Worm (Caenorhabditis elegans) whole organism, L4 larva: Measurements from ENCODE around the gene lec-6.

Source experiments
- R02D3.7 ChIP-seq: fragments of 150-350 bp; sonication (generic microtip); optimal IDR thresholded peaks from 3 replicates; lab custom pipeline; 2014; ENCODE audit warnings: missing biosample characterization, missing genetic modification characterization
- T26A8.4 ChIP-seq: fragments of 200-800 bp; sonication (Bioruptor generic); IDR thresholded peaks from 2 replicates; pipeline ENCODE4 v1.3.6; 2022; ENCODE audit warnings: missing genetic modification characterization, missing compliant biosample characterization
- ZK546.5 ChIP-seq, 2 experiments: sonication (generic microtip); optimal IDR thresholded peaks; 2 replicates each; lab custom pipeline; 2017; ENCODE audit warnings: missing biosample characterization in 2 of 2, missing genetic modification characterization in 2 of 2
- aly-2 ChIP-seq: sonication (generic microtip); optimal IDR thresholded peaks from 2 replicates; lab custom pipeline; 2018; ENCODE audit warnings: missing biosample characterization, missing genetic modification characterization
- attf-4 ChIP-seq: sonication (generic microtip); optimal IDR thresholded peaks from 3 replicates; lab custom pipeline; 2017; ENCODE audit warnings: missing biosample characterization, missing genetic modification characterization
- ceh-28 ChIP-seq: fragments of 150-350 bp; optimal IDR thresholded peaks from 2 replicates; lab custom pipeline; 2014; ENCODE audit warnings: missing biosample characterization, missing genetic modification reagents, missing genetic modification characterization
- ceh-32 ChIP-seq: sonication (generic microtip); optimal IDR thresholded peaks from 2 replicates; lab custom pipeline; 2016; ENCODE audit warnings: mild to moderate bottlenecking, missing genetic modification characterization, missing compliant biosample characterization; ENCODE audit not compliant: poor library complexity
- ceh-62 ChIP-seq: sonication (generic microtip); optimal IDR thresholded peaks from 2 replicates; lab custom pipeline; 2017; ENCODE audit warnings: missing biosample characterization, missing genetic modification characterization
- daf-16 ChIP-seq, 3 experiments: sonication (generic microtip); optimal IDR thresholded peaks; 2 replicates each; lab custom pipeline; 2016 to 2017; ENCODE audit warnings: missing genetic modification characterization in 3 of 3, missing genetic modification reagents in 3 of 3, mild to moderate bottlenecking in 2 of 3, missing compliant biosample characterization in 2 of 3, missing biosample characterization in 1 of 3, moderate library complexity in 1 of 3
- dmd-6 ChIP-seq: fragments of 200-800 bp; sonication (Bioruptor generic); IDR thresholded peaks from 2 replicates; pipeline ENCODE4 v1.3.6; 2022; ENCODE audit warnings: missing genetic modification reagents, missing genetic modification characterization, missing compliant biosample characterization
- dpl-1 ChIP-seq: fragments of 150-350 bp; optimal IDR thresholded peaks from 2 replicates; lab custom pipeline; 2014; ENCODE audit warnings: missing biosample characterization, missing genetic modification reagents, missing genetic modification characterization
- duxl-1 ChIP-seq: sonication (generic microtip); optimal IDR thresholded peaks from 2 replicates; lab custom pipeline; 2016; ENCODE audit warnings: mild to moderate bottlenecking, missing genetic modification characterization, moderate library complexity, missing compliant biosample characterization; ENCODE audit not compliant: poor library complexity
- dve-1 ChIP-seq: sonication (generic microtip); optimal IDR thresholded peaks from 2 replicates; lab custom pipeline; 2017; ENCODE audit warnings: antibody characterized with exemption, mild to moderate bottlenecking, missing genetic modification characterization, missing compliant biosample characterization; ENCODE audit not compliant: insufficient read depth
- egl-27 ChIP-seq: sonication (generic microtip); optimal IDR thresholded peaks from 3 replicates; lab custom pipeline; 2017; ENCODE audit warnings: missing biosample characterization, missing genetic modification reagents, missing genetic modification characterization
- hlh-11 ChIP-seq: fragments of 200-800 bp; sonication (Bioruptor generic); optimal IDR thresholded peaks from 2 replicates; lab custom pipeline; 2018; ENCODE audit warnings: mild to moderate bottlenecking, missing genetic modification characterization, missing compliant biosample characterization
- hlh-30 ChIP-seq: sonication (generic microtip); optimal IDR thresholded peaks from 2 replicates; lab custom pipeline; 2017; ENCODE audit warnings: antibody characterized with exemption, mild to moderate bottlenecking, missing genetic modification characterization, missing compliant biosample characterization; ENCODE audit not compliant: insufficient read depth
- lin-1 ChIP-seq: fragments of 200-800 bp; sonication (Bioruptor generic); IDR thresholded peaks from 2 replicates; pipeline ENCODE4 v1.3.6; 2022; ENCODE audit warnings: missing genetic modification reagents, missing genetic modification characterization, missing compliant biosample characterization
- lin-39 ChIP-seq: fragments of 150-350 bp; optimal IDR thresholded peaks from 2 replicates; lab custom pipeline; 2014; ENCODE audit warnings: missing biosample characterization, missing genetic modification reagents, missing genetic modification characterization
- lir-3 ChIP-seq: sonication (generic microtip); optimal IDR thresholded peaks from 2 replicates; lab custom pipeline; 2016; ENCODE audit warnings: mild to moderate bottlenecking, missing genetic modification characterization, missing compliant biosample characterization
- mdl-1 ChIP-seq, 2 experiments: fragments of 150-350 bp in 1 of 2; sonication (generic microtip) in 1 of 2; optimal IDR thresholded peaks; 2 replicates each; lab custom pipeline; 2014 to 2017; ENCODE audit warnings: missing biosample characterization in 2 of 2, missing genetic modification characterization in 2 of 2
- mdt-29 ChIP-seq: fragments of 200-800 bp; sonication (Bioruptor generic); IDR thresholded peaks from 2 replicates; pipeline ENCODE4 v1.3.6; 2022; ENCODE audit warnings: missing genetic modification reagents, missing genetic modification characterization, missing compliant biosample characterization
- mes-2 ChIP-seq: sonication (generic microtip); optimal IDR thresholded peaks from 2 replicates; lab custom pipeline; 2016; ENCODE audit warnings: missing genotype, mild to moderate bottlenecking, missing genetic modification characterization, missing compliant biosample characterization; ENCODE audit not compliant: poor library complexity, severe bottlenecking
- mxl-2 ChIP-seq: fragments of 200-800 bp; sonication (Bioruptor generic); conservative IDR thresholded peaks from 2 replicates; pipeline ENCODE4 v1.3.6; 2022; ENCODE audit warnings: missing genetic modification reagents, missing genetic modification characterization, missing compliant biosample characterization
- nhr-11 ChIP-seq: fragments of 150-350 bp; optimal IDR thresholded peaks from 2 replicates; lab custom pipeline; 2014; ENCODE audit warnings: missing biosample characterization, missing genetic modification characterization
- nhr-111 ChIP-seq: fragments of 200-800 bp; sonication (Bioruptor generic); optimal IDR thresholded peaks from 2 replicates; lab custom pipeline; 2018; ENCODE audit warnings: mild to moderate bottlenecking, missing genetic modification characterization, missing compliant biosample characterization
- nhr-25 ChIP-seq: sonication (generic microtip); optimal IDR thresholded peaks from 2 replicates; lab custom pipeline; 2017; ENCODE audit warnings: missing genetic modification characterization, mild to moderate bottlenecking, missing compliant biosample characterization, antibody characterized with exemption, moderate library complexity, borderline replicate concordance; ENCODE audit not compliant: insufficient read depth
- nhr-42 ChIP-seq: fragments of 200-800 bp; sonication (Bioruptor generic); IDR thresholded peaks from 2 replicates; pipeline ENCODE4 v1.3.6; 2022; ENCODE audit warnings: missing genetic modification characterization, missing compliant biosample characterization
- pqm-1 ChIP-seq: sonication (generic microtip); optimal IDR thresholded peaks from 2 replicates; lab custom pipeline; 2017; ENCODE audit warnings: missing biosample characterization, missing genetic modification characterization
- rbr-2 ChIP-seq: sonication (generic microtip); optimal IDR thresholded peaks from 2 replicates; lab custom pipeline; 2016; ENCODE audit warnings: missing genotype, missing genetic modification characterization, missing compliant biosample characterization
- skn-1 ChIP-seq: fragments of 150-350 bp; optimal IDR thresholded peaks from 2 replicates; lab custom pipeline; 2014; ENCODE audit warnings: missing biosample characterization, missing genetic modification characterization
- snpc-1.2 ChIP-seq: fragments of 200-800 bp; sonication (Bioruptor generic); IDR thresholded peaks from 2 replicates; pipeline ENCODE4 v1.3.6; 2022; ENCODE audit warnings: missing genetic modification reagents, missing genetic modification characterization, missing compliant biosample characterization
- spr-1 ChIP-seq: sonication (generic microtip); optimal IDR thresholded peaks from 2 replicates; lab custom pipeline; 2016; ENCODE audit warnings: mild to moderate bottlenecking, missing genetic modification characterization, missing compliant biosample characterization
- spr-3 ChIP-seq: fragments of 200-800 bp; sonication (Bioruptor generic); optimal IDR thresholded peaks from 2 replicates; lab custom pipeline; 2018; ENCODE audit warnings: mild to moderate bottlenecking, missing genetic modification characterization, missing compliant biosample characterization
- zfp-3 ChIP-seq: fragments of 200-800 bp; sonication (Bioruptor generic); conservative IDR thresholded peaks from 2 replicates; pipeline ENCODE4 v1.3.6; 2022; ENCODE audit warnings: missing genetic modification reagents, missing genetic modification characterization, missing compliant biosample characterization
- zip-2 ChIP-seq: fragments of 150-350 bp; optimal IDR thresholded peaks from 2 replicates; lab custom pipeline; 2014; ENCODE audit warnings: missing biosample characterization, missing genetic modification characterization

Gene lec-6

ce11 chrIII:577467-577866 lies 22.7 kb downstream of the lec-6 start, which contains the start of gene gtf-2H5:
gtf-2H5 (minus strand) TSS chrIII:577567.
- TF ChIP-seq zip-2 (tag; lab: Kevin White, UChicago) (no peak), nhr-11 (tag; lab: Kevin White, UChicago) (no peak), lin-39 (tag; lab: Kevin White, UChicago) (no peak), mes-2 (tag; lab: Kevin White, UChicago) (no peak), snpc-1.2 (GFP tag; lab: Robert Waterston, UW) (no peak), daf-16 (GFP tag; optimal IDR thresholded peaks at IDR 0.05; lab: Kevin White, UChicago) (no peak), daf-16 (tag; optimal IDR thresholded peaks at IDR 0.05; lab: Kevin White, UChicago) (no peak), dmd-6 (GFP tag; lab: Robert Waterston, UW) (no peak), dve-1 (tag; lab: Kevin White, UChicago) (no peak)
- TF ChIP-seq, all 104 proteins: peak for 0

ce11 chrIII:576555-576954 lies 23.6 kb downstream of the lec-6 start:
- no peak for TF ChIP-seq ZK546.5 (tag; optimal IDR thresholded peaks at IDR 0.05; lab: Kevin White, UChicago)
- no peak for TF ChIP-seq zip-2 (tag; lab: Kevin White, UChicago)
- no peak for TF ChIP-seq dpl-1 (GFP tag; lab: Kevin White, UChicago)
- no peak for TF ChIP-seq pqm-1
- no peak for TF ChIP-seq rbr-2 (tag; lab: Kevin White, UChicago)
- TF ChIP-seq spr-3 (GFP tag; lab: Kevin White, UChicago) = no peak
- no peak for TF ChIP-seq lin-1 (GFP tag; lab: Robert Waterston, UW)
- TF ChIP-seq mdt-29 (GFP tag; lab: Robert Waterston, UW) = no peak
- TF ChIP-seq R02D3.7 = no peak
- TF ChIP-seq lir-3 (tag; lab: Kevin White, UChicago) = no peak
- no peak for TF ChIP-seq skn-1
- no peak for TF ChIP-seq ceh-62 (tag; lab: Kevin White, UChicago)
- no peak for TF ChIP-seq ceh-32 (tag; lab: Kevin White, UChicago)
- TF ChIP-seq snpc-1.2 (GFP tag; lab: Robert Waterston, UW) = no peak

- TF ChIP-seq egl-27 (tag; lab: Kevin White, UChicago) (no peak), spr-3 (GFP tag; lab: Kevin White, UChicago) (no peak), aly-2 (tag; lab: Kevin White, UChicago) (no peak), T26A8.4 (GFP tag; lab: Robert Waterston, UW) (no peak), nhr-42 (GFP tag; lab: Robert Waterston, UW) (no peak), lir-3 (tag; lab: Kevin White, UChicago) (no peak), duxl-1 (tag; lab: Kevin White, UChicago) (no peak), dmd-6 (GFP tag; lab: Robert Waterston, UW) (no peak), R02D3.7 (no peak), mdl-1 (tag; optimal IDR thresholded peaks at IDR 0.05; lab: Kevin White, UChicago) (no peak), ceh-28 (tag; lab: Kevin White, UChicago) (no peak), nhr-111 (GFP tag; lab: Kevin White, UChicago) (no peak), ZK546.5 (tag; optimal IDR thresholded peaks at IDR 0.05; lab: Kevin White, UChicago) (no peak), mxl-2 (GFP tag; lab: Robert Waterston, UW) (no peak), hlh-30 (tag; lab: Kevin White, UChicago) (no peak), zfp-3 (GFP tag; lab: Robert Waterston, UW) (no peak)
Measured at ce11 chrIII:568815-569214, 31.4 kb downstream of the lec-6 start.

DNA sequence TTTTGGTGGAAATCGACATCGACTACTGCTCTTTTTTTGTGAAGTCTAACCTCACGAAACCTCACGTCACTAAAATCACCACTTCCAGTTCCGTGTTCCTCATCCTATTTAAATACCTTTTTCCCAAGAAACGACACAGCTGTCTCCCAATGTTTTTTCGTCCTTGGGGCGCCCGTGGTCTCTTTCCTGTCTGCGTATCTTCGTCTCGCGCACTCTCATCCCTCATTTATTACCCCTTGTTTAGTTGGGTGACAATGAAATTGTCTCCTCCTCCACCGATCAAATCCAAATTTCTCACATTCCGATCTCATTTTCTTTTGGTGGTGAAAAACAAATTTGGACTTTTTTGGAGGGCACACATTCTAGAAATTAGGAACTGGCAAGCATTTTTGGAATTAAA lies 35.4 kb downstream of the lec-6 start:
- peak; percentile 25 for TF ChIP-seq nhr-25 (tag; lab: Kevin White, UChicago)
- no peak for TF ChIP-seq spr-1 (tag; lab: Kevin White, UChicago)
- no peak for TF ChIP-seq attf-4 (tag; lab: Kevin White, UChicago)
- no peak for TF ChIP-seq hlh-11 (tag; lab: Kevin White, UChicago)
